1 fruit fly cellular context compared by ENCODE assay signal in the genomic region with DNA sequence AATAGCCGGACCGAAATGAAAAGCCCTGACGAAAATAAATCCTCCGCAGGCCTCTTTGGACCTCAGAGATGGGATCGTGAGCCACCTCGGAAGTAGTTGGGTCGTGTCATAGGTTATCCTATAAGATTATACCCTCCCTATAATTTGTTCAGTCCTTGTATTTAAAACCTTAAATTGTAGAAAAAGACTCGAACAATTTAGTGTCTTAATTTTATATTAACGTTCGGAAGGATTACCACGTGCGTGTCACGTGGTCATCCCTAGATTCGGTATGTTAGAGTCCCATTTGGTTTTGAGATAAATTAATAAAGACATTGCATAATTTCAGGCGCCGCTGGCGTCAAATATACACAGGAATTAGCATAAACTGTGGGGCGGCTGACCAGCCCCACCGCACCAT.
A peak's percentile ranks its signal among the peaks of the same experiment; 100 is the strongest.
TF ChIP-seq lines count a peak whose summit lies in the region.

No protein-coding gene starts in this region.

TF ChIP-seq in whole organism, embryonic, 481 proteins besides CTCF, POLR2A, EP300 and RAD21 (continued from another document and continues in another):
- TF ChIP-seq CG17361 (GFP tag; IDR thresholded peaks at IDR 0.05; lab: Robert Waterston, UW), result peak; percentile 40; the same call in 1 of the 3 replicates
- TF ChIP-seq dpn (GFP tag; optimal IDR thresholded peaks at IDR 0.05; lab: Kevin White, UChicago), result peak; percentile 50 to 58
- TF ChIP-seq ems (GFP tag; optimal IDR thresholded peaks at IDR 0.05; lab: Kevin White, UChicago), result peak; percentile 47
- peak; percentile 33 for TF ChIP-seq CG9437 (GFP tag; optimal IDR thresholded peaks at IDR 0.05; lab: Kevin White, UChicago)
- peak; percentile 64 for TF ChIP-seq unc-4 (GFP tag; IDR thresholded peaks at IDR 0.05; lab: Robert Waterston, UW; ENCODE audit: partially characterized antibody)
- no peak for TF ChIP-seq CG10565 (GFP tag; optimal IDR thresholded peaks at IDR 0.05; lab: Kevin White, UChicago)
- TF ChIP-seq CG10209 (GFP tag; optimal IDR thresholded peaks at IDR 0.05; lab: Kevin White, UChicago), result peak; percentile 60
- TF ChIP-seq HLH3B (GFP tag; IDR thresholded peaks at IDR 0.05; lab: Robert Waterston, UW), result peak; percentile 56; the same call in 1 of the 2 replicates
- TF ChIP-seq onecut (GFP tag; IDR thresholded peaks at IDR 0.05; lab: Robert Waterston, UW), result peak; percentile 31
- no peak for TF ChIP-seq toy (GFP tag; IDR thresholded peaks at IDR 0.05; lab: Robert Waterston, UW)
- TF ChIP-seq CG11247 (GFP tag; IDR thresholded peaks at IDR 0.05; lab: Robert Waterston, UW), result peak; percentile 34; the same call in 1 of the 2 replicates
- no peak for TF ChIP-seq CG5180 (GFP tag; optimal IDR thresholded peaks at IDR 0.05; lab: Kevin White, UChicago)
- no peak for TF ChIP-seq Lim3 (GFP tag; IDR thresholded peaks at IDR 0.05; lab: Robert Waterston, UW)
- TF ChIP-seq bowl (GFP tag; IDR thresholded peaks at IDR 0.05; lab: Robert Waterston, UW), result no peak
- TF ChIP-seq fru (optimal IDR thresholded peaks at IDR 0.05; lab: Kevin White, UChicago), result no peak
- peak; percentile 64 for TF ChIP-seq zfh2 (GFP tag; optimal IDR thresholded peaks at IDR 0.05; lab: Kevin White, UChicago)
- peak; percentile 70; the same call in 1 of the 2 replicates for TF ChIP-seq Atf6 (GFP tag; IDR thresholded peaks at IDR 0.05; lab: Robert Waterston, UW)
- TF ChIP-seq CG17186 (GFP tag; optimal IDR thresholded peaks at IDR 0.05; lab: Kevin White, UChicago), result no peak
- no peak for TF ChIP-seq CG13894 (tag; optimal IDR thresholded peaks at IDR 0.05; lab: Kevin White, UChicago)
- no peak for TF ChIP-seq Nf-YB (GFP tag; optimal IDR thresholded peaks at IDR 0.05; lab: Kevin White, UChicago)
- TF ChIP-seq CG7839 (tag; optimal IDR thresholded peaks at IDR 0.05; lab: Kevin White, UChicago), result peak; percentile 55
- peak; percentile 21 for TF ChIP-seq CG3065 (GFP tag; optimal IDR thresholded peaks at IDR 0.05; lab: Kevin White, UChicago)
- no peak for TF ChIP-seq br (optimal IDR thresholded peaks at IDR 0.05; lab: Kevin White, UChicago)
- peak; percentile 15 for TF ChIP-seq CG18011 (GFP tag; optimal IDR thresholded peaks at IDR 0.05; lab: Kevin White, UChicago)
- TF ChIP-seq CG31224 (GFP tag; IDR thresholded peaks at IDR 0.05; lab: Robert Waterston, UW), result 0 out of 2 replicates have a peak, but pooled peaks have one; percentile 9
- TF ChIP-seq Scr (GFP tag; IDR thresholded peaks at IDR 0.05; lab: Robert Waterston, UW; ENCODE audit: partially characterized antibody), result peak; percentile 90
- TF ChIP-seq CG2202 (tag; optimal IDR thresholded peaks at IDR 0.05; lab: Kevin White, UChicago), result no peak
- TF ChIP-seq MESR4 (GFP tag; optimal IDR thresholded peaks at IDR 0.05; lab: Kevin White, UChicago), result no peak
- TF ChIP-seq CG30403 (GFP tag; optimal IDR thresholded peaks at IDR 0.05; lab: Kevin White, UChicago), result peak; percentile 64
- TF ChIP-seq pum (GFP tag; optimal IDR thresholded peaks at IDR 0.05; lab: Kevin White, UChicago), result no peak
- TF ChIP-seq CG13287 (GFP tag; IDR thresholded peaks at IDR 0.05; lab: Robert Waterston, UW; ENCODE audit: partially characterized antibody), result peak; percentile 87
- peak; percentile 62 for TF ChIP-seq Xbp1 (GFP tag; optimal IDR thresholded peaks at IDR 0.05; lab: Kevin White, UChicago)
- peak; percentile 62 for TF ChIP-seq CG10366 (GFP tag; IDR thresholded peaks at IDR 0.05; lab: Robert Waterston, UW)
- TF ChIP-seq Bgb (GFP tag; IDR thresholded peaks at IDR 0.05; lab: Robert Waterston, UW; ENCODE audit: partially characterized antibody), result peak; percentile 80
- TF ChIP-seq dan (GFP tag; IDR thresholded peaks at IDR 0.05; lab: Robert Waterston, UW), result no peak
- no peak for TF ChIP-seq CG5953 (GFP tag; IDR thresholded peaks at IDR 0.05; lab: Robert Waterston, UW)
- TF ChIP-seq CG15479 (GFP tag; optimal IDR thresholded peaks at IDR 0.05; lab: Kevin White, UChicago), result no peak
- peak; percentile 85 for TF ChIP-seq CG6791 (GFP tag; IDR thresholded peaks at IDR 0.05; lab: Robert Waterston, UW; ENCODE audit: partially characterized antibody)
- peak; percentile 14 for TF ChIP-seq twi (tag; optimal IDR thresholded peaks at IDR 0.05; lab: Kevin White, UChicago)
- no peak for TF ChIP-seq Neu2 (GFP tag; optimal IDR thresholded peaks at IDR 0.05; lab: Kevin White, UChicago; ENCODE audit: borderline replicate concordance)
- TF ChIP-seq Ets97D (GFP tag; optimal IDR thresholded peaks at IDR 0.05; lab: Kevin White, UChicago), result no peak
- no peak for TF ChIP-seq eve (GFP tag; optimal IDR thresholded peaks at IDR 0.05; lab: Kevin White, UChicago)
- 0 out of 3 replicates have a peak, but pooled peaks have one; percentile 30 for TF ChIP-seq H15 (GFP tag; IDR thresholded peaks at IDR 0.05; lab: Robert Waterston, UW)
- TF ChIP-seq CG8478 (optimal IDR thresholded peaks at IDR 0.05; lab: Kevin White, UChicago), result no peak
- peak; percentile 76 for TF ChIP-seq CG2712 (tag; optimal IDR thresholded peaks at IDR 0.05; lab: Kevin White, UChicago)
- peak; percentile 31 for TF ChIP-seq CG12071 (GFP tag; optimal IDR thresholded peaks at IDR 0.05; lab: Kevin White, UChicago)
- no peak for TF ChIP-seq fd102C (GFP tag; optimal IDR thresholded peaks at IDR 0.05; lab: Kevin White, UChicago)
- TF ChIP-seq peb (GFP tag; IDR thresholded peaks at IDR 0.05; lab: Robert Waterston, UW), result no peak
- no peak for TF ChIP-seq prd (optimal IDR thresholded peaks at IDR 0.05; lab: Kevin White, UChicago)
- TF ChIP-seq prd (GFP tag; IDR thresholded peaks at IDR 0.05; lab: Robert Waterston, UW), result peak; percentile 74; the same call in 2 of the 3 replicates
- TF ChIP-seq Sin3A (optimal IDR thresholded peaks at IDR 0.05; lab: Kevin White, UChicago), result no peak
- TF ChIP-seq CG10267 (tag; optimal IDR thresholded peaks at IDR 0.05; lab: Kevin White, UChicago), result peak; percentile 59
- TF ChIP-seq bab2 (GFP tag; optimal IDR thresholded peaks at IDR 0.05; lab: Kevin White, UChicago), result peak; percentile 61
- TF ChIP-seq D (optimal IDR thresholded peaks at IDR 0.05; lab: Kevin White, UChicago), result no peak
- peak; percentile 24 for TF ChIP-seq D (GFP tag; optimal IDR thresholded peaks at IDR 0.05; lab: Kevin White, UChicago)
- TF ChIP-seq croc (GFP tag; conservative IDR thresholded peaks at IDR 0.05; lab: Robert Waterston, UW), result no peak; the same call in 2 of the 3 replicates
- no peak for TF ChIP-seq abd-A (tag; optimal IDR thresholded peaks at IDR 0.05; lab: Kevin White, UChicago)
- peak; percentile 12 for TF ChIP-seq CG12104 (GFP tag; optimal IDR thresholded peaks at IDR 0.05; lab: Kevin White, UChicago)
- peak; percentile 68 for TF ChIP-seq CG1603 (tag; optimal IDR thresholded peaks at IDR 0.05; lab: Kevin White, UChicago)
- peak; percentile 14 for TF ChIP-seq maf-S (GFP tag; optimal IDR thresholded peaks at IDR 0.05; lab: Kevin White, UChicago)
- no peak for TF ChIP-seq wor (GFP tag; IDR thresholded peaks at IDR 0.05; lab: Robert Waterston, UW)
- TF ChIP-seq hbn (GFP tag; IDR thresholded peaks at IDR 0.05; lab: Robert Waterston, UW; ENCODE audit: partially characterized antibody), result peak; percentile 83
- TF ChIP-seq phol (tag; optimal IDR thresholded peaks at IDR 0.05; lab: Kevin White, UChicago), result peak; percentile 62
- TF ChIP-seq chinmo (GFP tag; IDR thresholded peaks at IDR 0.05; lab: Robert Waterston, UW; ENCODE audit: partially characterized antibody), result no peak
- no peak for TF ChIP-seq Dfd (GFP tag; optimal IDR thresholded peaks at IDR 0.05; lab: Kevin White, UChicago)
- no peak for TF ChIP-seq hth (optimal IDR thresholded peaks at IDR 0.05; lab: Kevin White, UChicago)
- peak; percentile 73 for TF ChIP-seq Opbp (GFP tag; IDR thresholded peaks at IDR 0.05; lab: Robert Waterston, UW; ENCODE audit: partially characterized antibody)
- TF ChIP-seq mld (GFP tag; IDR thresholded peaks at IDR 0.05; lab: Robert Waterston, UW; ENCODE audit: partially characterized antibody), result peak; percentile 33; the same call in 1 of the 3 replicates
- TF ChIP-seq danr (GFP tag; IDR thresholded peaks at IDR 0.05; lab: Robert Waterston, UW), result no peak
- TF ChIP-seq CG16813 (GFP tag; IDR thresholded peaks at IDR 0.05; lab: Robert Waterston, UW; ENCODE audit: partially characterized antibody), result peak; percentile 89
- peak; percentile 59 for TF ChIP-seq CG14860 (GFP tag; IDR thresholded peaks at IDR 0.05; lab: Robert Waterston, UW; ENCODE audit: partially characterized antibody)
- peak; percentile 47 for TF ChIP-seq ERR (GFP tag; optimal IDR thresholded peaks at IDR 0.05; lab: Kevin White, UChicago)
- TF ChIP-seq CG12155 (GFP tag; optimal IDR thresholded peaks at IDR 0.05; lab: Kevin White, UChicago), result peak; percentile 43
- TF ChIP-seq CG11723 (GFP tag; optimal IDR thresholded peaks at IDR 0.05; lab: Kevin White, UChicago), result peak; percentile 41
- no peak for TF ChIP-seq bigmax (GFP tag; optimal IDR thresholded peaks at IDR 0.05; lab: Kevin White, UChicago)
- TF ChIP-seq ewg (GFP tag; optimal IDR thresholded peaks at IDR 0.05; lab: Kevin White, UChicago), result peak; percentile 28
- TF ChIP-seq CG10959 (GFP tag; IDR thresholded peaks at IDR 0.05; lab: Robert Waterston, UW), result peak; percentile 19; the same call in 1 of the 2 replicates
- peak; percentile 52 for TF ChIP-seq CG2678 (tag; optimal IDR thresholded peaks at IDR 0.05; lab: Kevin White, UChicago)
- TF ChIP-seq CG3163 (GFP tag; optimal IDR thresholded peaks at IDR 0.05; lab: Kevin White, UChicago), result peak; percentile 22
- TF ChIP-seq CG34224 (GFP tag; IDR thresholded peaks at IDR 0.05; lab: Robert Waterston, UW; ENCODE audit: partially characterized antibody), result peak; percentile 85
- no peak for TF ChIP-seq gfzf (GFP tag; optimal IDR thresholded peaks at IDR 0.05; lab: Kevin White, UChicago)
- TF ChIP-seq CG10543 (GFP tag; optimal IDR thresholded peaks at IDR 0.05; lab: Kevin White, UChicago), result no peak
- TF ChIP-seq CG9609 (GFP tag; optimal IDR thresholded peaks at IDR 0.05; lab: Kevin White, UChicago), result peak; percentile 42
- TF ChIP-seq CG3838 (GFP tag; optimal IDR thresholded peaks at IDR 0.05; lab: Kevin White, UChicago), result no peak
- TF ChIP-seq CG7963 (GFP tag; IDR thresholded peaks at IDR 0.05; lab: Robert Waterston, UW; ENCODE audit: partially characterized antibody), result no peak
- TF ChIP-seq CG4404 (GFP tag; IDR thresholded peaks at IDR 0.05; lab: Robert Waterston, UW), result peak; percentile 38
- TF ChIP-seq gce (GFP tag; IDR thresholded peaks at IDR 0.05; lab: Robert Waterston, UW), result peak; percentile 38; the same call in 1 of the 3 replicates
- no peak for TF ChIP-seq CG14667 (GFP tag; IDR thresholded peaks at IDR 0.05; lab: Robert Waterston, UW)
- no peak for TF ChIP-seq YL-1 (GFP tag; optimal IDR thresholded peaks at IDR 0.05; lab: Kevin White, UChicago)
- no peak for TF ChIP-seq Dp (GFP tag; optimal IDR thresholded peaks at IDR 0.05; lab: Kevin White, UChicago)
- 0 out of 2 replicates have a peak, but pooled peaks have one; percentile 35 for TF ChIP-seq ttk (GFP tag; IDR thresholded peaks at IDR 0.05; lab: Robert Waterston, UW)
- peak; percentile 69 for TF ChIP-seq Ada2b (GFP tag; IDR thresholded peaks at IDR 0.05; lab: Robert Waterston, UW)
- TF ChIP-seq lbe (GFP tag; optimal IDR thresholded peaks at IDR 0.05; lab: Kevin White, UChicago), result no peak
- TF ChIP-seq CG12769 (tag; optimal IDR thresholded peaks at IDR 0.05; lab: Kevin White, UChicago), result peak; percentile 53
- peak; percentile 62; the same call in 1 of the 3 replicates for TF ChIP-seq zfh1 (GFP tag; IDR thresholded peaks at IDR 0.05; lab: Robert Waterston, UW)
- TF ChIP-seq sens-2 (GFP tag; IDR thresholded peaks at IDR 0.05; lab: Robert Waterston, UW), result no peak
- TF ChIP-seq CG18599 (GFP tag; optimal IDR thresholded peaks at IDR 0.05; lab: Kevin White, UChicago), result peak; percentile 63
- TF ChIP-seq CG15514 (GFP tag; optimal IDR thresholded peaks at IDR 0.05; lab: Kevin White, UChicago), result peak; percentile 28
- no peak for TF ChIP-seq CG1832 (GFP tag; optimal IDR thresholded peaks at IDR 0.05; lab: Kevin White, UChicago)
- TF ChIP-seq zen2 (GFP tag; IDR thresholded peaks at IDR 0.05; lab: Robert Waterston, UW; ENCODE audit: partially characterized antibody), result peak; percentile 78; the same call in 2 of the 3 replicates
- TF ChIP-seq CG6654 (GFP tag; optimal IDR thresholded peaks at IDR 0.05; lab: Kevin White, UChicago), result no peak
- peak; percentile 34 for TF ChIP-seq repo (GFP tag; optimal IDR thresholded peaks at IDR 0.05; lab: Kevin White, UChicago)
- peak; percentile 64; the same call in 2 of the 3 replicates for TF ChIP-seq CG34422 (GFP tag; IDR thresholded peaks at IDR 0.05; lab: Robert Waterston, UW)
- no peak for TF ChIP-seq TFAM (GFP tag; optimal IDR thresholded peaks at IDR 0.05; lab: Kevin White, UChicago)
- TF ChIP-seq ham (GFP tag; IDR thresholded peaks at IDR 0.05; lab: Robert Waterston, UW), result no peak
- TF ChIP-seq chif (GFP tag; optimal IDR thresholded peaks at IDR 0.05; lab: Kevin White, UChicago), result peak; percentile 26 to 63
- no peak for TF ChIP-seq CG10274 (GFP tag; optimal IDR thresholded peaks at IDR 0.05; lab: Kevin White, UChicago)
- peak; percentile 44 for TF ChIP-seq CG33213 (GFP tag; optimal IDR thresholded peaks at IDR 0.05; lab: Kevin White, UChicago)
- TF ChIP-seq Abd-B (GFP tag; optimal IDR thresholded peaks at IDR 0.05; lab: Kevin White, UChicago), result no peak
- TF ChIP-seq ab (GFP tag; optimal IDR thresholded peaks at IDR 0.05; lab: Kevin White, UChicago), result no peak
- TF ChIP-seq Pdp1 (GFP tag; optimal IDR thresholded peaks at IDR 0.05; lab: Kevin White, UChicago), result peak; percentile 50 to 57
- TF ChIP-seq Ravus (GFP tag; IDR thresholded peaks at IDR 0.05; lab: Robert Waterston, UW), result no peak
- no peak for TF ChIP-seq CkIIα-i1 (GFP tag; IDR thresholded peaks at IDR 0.05; lab: Robert Waterston, UW)
- no peak for TF ChIP-seq salm (tag; optimal IDR thresholded peaks at IDR 0.05; lab: Kevin White, UChicago)
- TF ChIP-seq CG4617 (GFP tag; optimal IDR thresholded peaks at IDR 0.05; lab: Kevin White, UChicago; ENCODE audit: borderline replicate concordance), result no peak
- peak; percentile 52 for TF ChIP-seq Fer3 (tag; optimal IDR thresholded peaks at IDR 0.05; lab: Kevin White, UChicago)
- TF ChIP-seq ash1 (GFP tag; optimal IDR thresholded peaks at IDR 0.05; lab: Kevin White, UChicago), result no peak
- peak; percentile 64 for TF ChIP-seq Chrac-16 (GFP tag; optimal IDR thresholded peaks at IDR 0.05; lab: Kevin White, UChicago)
- TF ChIP-seq inv (GFP tag; IDR thresholded peaks at IDR 0.05; lab: Robert Waterston, UW; ENCODE audit: partially characterized antibody), result peak; percentile 74
- peak; percentile 41; the same call in 1 of the 3 replicates for TF ChIP-seq so (GFP tag; IDR thresholded peaks at IDR 0.05; lab: Robert Waterston, UW)
- TF ChIP-seq sug (tag; optimal IDR thresholded peaks at IDR 0.05; lab: Kevin White, UChicago), result peak; percentile 16
- TF ChIP-seq Oaz (GFP tag; IDR thresholded peaks at IDR 0.05; lab: Robert Waterston, UW), result 0 out of 2 replicates have a peak, but pooled peaks have one; percentile 24
- TF ChIP-seq NFAT (GFP tag; IDR thresholded peaks at IDR 0.05; lab: Robert Waterston, UW), result peak; percentile 53; the same call in 1 of the 2 replicates
